Fruit fly (Drosophila melanogaster) whole organism, prepupa: Measurements from ENCODE around the gene Eo.

Experiments
- CG10631 ChIP-seq: fragments of 200-800 bp; sonication (Bioruptor generic); optimal IDR thresholded peaks from 2 replicates; lab custom pipeline; 2016; ENCODE audit warnings: missing biosample characterization, missing genetic modification characterization
- CG11294 ChIP-seq: fragments of 200-800 bp; sonication (Bioruptor generic); IDR thresholded peaks from 2 replicates; pipeline ENCODE4 v1.3.6; 2022; ENCODE audit warnings: missing biosample characterization, missing genetic modification characterization
- CG11762 ChIP-seq: fragments of 200-800 bp; sonication (Bioruptor generic); optimal IDR thresholded peaks from 3 replicates; lab custom pipeline; 2016; ENCODE audit warnings: missing biosample characterization, missing genetic modification characterization; ENCODE audit not compliant: insufficient read depth
- CG15336 ChIP-seq: fragments of 200-800 bp; sonication (Bioruptor generic); IDR thresholded peaks from 2 replicates; pipeline ENCODE4 v1.3.6; 2022; ENCODE audit warnings: missing biosample characterization, missing genetic modification characterization
- CG16779 ChIP-seq: fragments of 200-800 bp; sonication (Bioruptor generic); optimal IDR thresholded peaks from 3 replicates; lab custom pipeline; 2017; ENCODE audit warnings: missing biosample characterization, mild to moderate bottlenecking, missing genetic modification characterization
- CG3032 ChIP-seq: fragments of 200-800 bp; optimal IDR thresholded peaks from 2 replicates; lab custom pipeline; 2019; ENCODE audit warnings: missing biosample characterization, mild to moderate bottlenecking, missing genetic modification characterization, moderate library complexity
- CG32006 ChIP-seq: fragments of 200-800 bp; sonication (Bioruptor generic); optimal IDR thresholded peaks from 3 replicates; lab custom pipeline; 2017; ENCODE audit warnings: missing biosample characterization, mild to moderate bottlenecking, missing genetic modification characterization
- CG34406 ChIP-seq: fragments of 200-800 bp; sonication (Bioruptor generic); optimal IDR thresholded peaks from 3 replicates; lab custom pipeline; 2016; ENCODE audit warnings: missing biosample characterization, missing genetic modification characterization
- CG4318 ChIP-seq: fragments of 200-800 bp; sonication (Bioruptor generic); optimal IDR thresholded peaks from 3 replicates; lab custom pipeline; 2017; ENCODE audit warnings: missing biosample characterization, mild to moderate bottlenecking, missing genetic modification characterization
- CG6163 ChIP-seq: fragments of 200-800 bp; sonication (Bioruptor generic); IDR thresholded peaks from 3 replicates; pipeline ENCODE4 v1.3.6; 2022; ENCODE audit warnings: missing biosample characterization, missing genetic modification characterization
- CG6276 ChIP-seq: fragments of 200-800 bp; sonication (Bioruptor generic); optimal IDR thresholded peaks from 2 replicates; lab custom pipeline; 2017; ENCODE audit warnings: missing biosample characterization, mild to moderate bottlenecking, missing genetic modification characterization
- CG6792 ChIP-seq: fragments of 200-800 bp; sonication (Bioruptor generic); optimal IDR thresholded peaks from 3 replicates; lab custom pipeline; 2016; ENCODE audit warnings: missing biosample characterization, missing genetic modification characterization
- CG6808 ChIP-seq: fragments of 200-800 bp; sonication (Bioruptor generic); optimal IDR thresholded peaks from 3 replicates; lab custom pipeline; 2017; ENCODE audit warnings: missing biosample characterization, missing genetic modification characterization, mild to moderate bottlenecking, moderate library complexity, missing genetic modification reagents
- CG6854 ChIP-seq: fragments of 200-800 bp; sonication (Bioruptor generic); optimal IDR thresholded peaks from 2 replicates; lab custom pipeline; 2017; ENCODE audit warnings: missing biosample characterization, mild to moderate bottlenecking, missing genetic modification characterization
- CG7368 ChIP-seq: fragments of 200-800 bp; sonication (Bioruptor generic); optimal IDR thresholded peaks from 3 replicates; lab custom pipeline; 2016; ENCODE audit warnings: missing biosample characterization, missing genetic modification characterization
- CG8119 ChIP-seq: fragments of 200-800 bp; sonication (Bioruptor generic); IDR thresholded peaks from 3 replicates; pipeline ENCODE4 v1.3.6; 2022; ENCODE audit warnings: missing biosample characterization, missing genetic modification characterization
- CG8632 ChIP-seq: fragments of 200-800 bp; sonication (Bioruptor generic); optimal IDR thresholded peaks from 3 replicates; lab custom pipeline; 2016; ENCODE audit warnings: missing biosample characterization, missing genetic modification characterization
- CG9139 ChIP-seq: fragments of 200-800 bp; sonication (Bioruptor generic); optimal IDR thresholded peaks from 3 replicates; lab custom pipeline; 2017; ENCODE audit warnings: missing biosample characterization, mild to moderate bottlenecking, missing genetic modification characterization
- Eip78C ChIP-seq: fragments of 200-800 bp; sonication (Bioruptor generic); peaks from one replicate; lab custom pipeline; 2016; ENCODE audit warnings: missing biosample characterization, missing genetic modification characterization
- Ets96B ChIP-seq: fragments of 200-800 bp; optimal IDR thresholded peaks from 2 replicates; lab custom pipeline; 2019; ENCODE audit warnings: missing biosample characterization, mild to moderate bottlenecking, missing genetic modification characterization, moderate library complexity
- Gug ChIP-seq: fragments of 200-800 bp; sonication (Bioruptor generic); IDR thresholded peaks from 2 replicates; pipeline ENCODE4 v1.3.6; 2022; ENCODE audit warnings: missing biosample characterization, missing genetic modification characterization
- Hr39 ChIP-seq: fragments of 200-800 bp; sonication (Bioruptor generic); optimal IDR thresholded peaks from 2 replicates; lab custom pipeline; 2016; ENCODE audit warnings: missing biosample characterization, missing genetic modification characterization
- Hr4 ChIP-seq: fragments of 200-800 bp; sonication (Bioruptor generic); optimal IDR thresholded peaks from 3 replicates; lab custom pipeline; 2016; ENCODE audit warnings: missing biosample characterization, missing genetic modification characterization
- Met ChIP-seq: fragments of 200-800 bp; sonication (Bioruptor generic); optimal IDR thresholded peaks from 3 replicates; lab custom pipeline; 2016; ENCODE audit warnings: missing biosample characterization, missing genetic modification characterization
- OdsH ChIP-seq: fragments of 200-800 bp; sonication (Bioruptor generic); optimal IDR thresholded peaks from 3 replicates; lab custom pipeline; 2016; ENCODE audit warnings: missing biosample characterization, missing genetic modification characterization
- Smox ChIP-seq: fragments of 200-800 bp; sonication (Bioruptor generic); optimal IDR thresholded peaks from 3 replicates; lab custom pipeline; 2016; ENCODE audit warnings: missing biosample characterization, missing genetic modification characterization
- Sox102F ChIP-seq: fragments of 200-800 bp; sonication (Bioruptor generic); optimal IDR thresholded peaks from 2 replicates; lab custom pipeline; 2016; ENCODE audit warnings: missing biosample characterization, mild to moderate bottlenecking, missing genetic modification characterization
- Sox14 ChIP-seq: fragments of 200-800 bp; sonication (Bioruptor generic); optimal IDR thresholded peaks from 3 replicates; lab custom pipeline; 2016; ENCODE audit warnings: missing biosample characterization, missing genetic modification characterization
- Sox15 ChIP-seq: fragments of 200-800 bp; sonication (Bioruptor generic); optimal IDR thresholded peaks from 3 replicates; lab custom pipeline; 2016; ENCODE audit warnings: missing biosample characterization, missing genetic modification characterization
- achi ChIP-seq: fragments of 200-800 bp; sonication (Bioruptor generic); optimal IDR thresholded peaks from 3 replicates; lab custom pipeline; 2016; ENCODE audit warnings: missing biosample characterization, missing genetic modification characterization
- acj6 ChIP-seq: fragments of 200-800 bp; sonication (Bioruptor generic); optimal IDR thresholded peaks from 3 replicates; lab custom pipeline; 2016; ENCODE audit warnings: missing biosample characterization, missing genetic modification characterization
- cyc ChIP-seq: fragments of 200-800 bp; sonication (Bioruptor generic); optimal IDR thresholded peaks from 3 replicates; lab custom pipeline; 2016; ENCODE audit warnings: missing biosample characterization, missing genetic modification characterization
- dac ChIP-seq: fragments of 200-800 bp; sonication (Bioruptor generic); optimal IDR thresholded peaks from 2 replicates; lab custom pipeline; 2017; ENCODE audit warnings: missing biosample characterization, mild to moderate bottlenecking, missing genetic modification characterization
- eg ChIP-seq: fragments of 200-800 bp; sonication (Bioruptor generic); IDR thresholded peaks from 3 replicates; pipeline ENCODE4 v1.3.6; 2022; ENCODE audit warnings: missing biosample characterization, missing genetic modification characterization
- fd59A ChIP-seq: fragments of 200-800 bp; sonication (Bioruptor generic); optimal IDR thresholded peaks from 2 replicates; lab custom pipeline; 2017; ENCODE audit warnings: missing biosample characterization, mild to moderate bottlenecking, missing genetic modification characterization, missing genetic modification reagents
- fd85E ChIP-seq: fragments of 200-800 bp; sonication (Bioruptor generic); optimal IDR thresholded peaks from 3 replicates; lab custom pipeline; 2016; ENCODE audit warnings: missing biosample characterization, missing genetic modification characterization
- fkh ChIP-seq: fragments of 200-800 bp; sonication (Bioruptor generic); optimal IDR thresholded peaks from 3 replicates; lab custom pipeline; 2017; ENCODE audit warnings: missing biosample characterization, mild to moderate bottlenecking, missing genetic modification characterization, moderate library complexity
- pdm3 ChIP-seq: fragments of 200-800 bp; sonication (Bioruptor generic); optimal IDR thresholded peaks from 3 replicates; lab custom pipeline; 2016; ENCODE audit warnings: missing biosample characterization, missing genetic modification characterization
- spab ChIP-seq: fragments of 200-800 bp; sonication (Bioruptor generic); optimal IDR thresholded peaks from 2 replicates; lab custom pipeline; 2017; ENCODE audit warnings: missing biosample characterization, mild to moderate bottlenecking, missing genetic modification characterization, missing genetic modification reagents
- svp ChIP-seq: fragments of 200-800 bp; sonication (Bioruptor generic); peaks from one replicate; lab custom pipeline; 2016; ENCODE audit warnings: missing biosample characterization, missing genetic modification characterization
- topi ChIP-seq: fragments of 200-800 bp; sonication (Bioruptor generic); optimal IDR thresholded peaks from 3 replicates; lab custom pipeline; 2016; ENCODE audit warnings: missing biosample characterization, missing genetic modification characterization
- vri ChIP-seq: fragments of 200-800 bp; sonication (Bioruptor generic); optimal IDR thresholded peaks from 3 replicates; lab custom pipeline; 2016; ENCODE audit warnings: missing biosample characterization, mild to moderate bottlenecking, missing genetic modification characterization

The Eo gene

dm6 chrX:14892303-14892702 is 26.3 kb downstream of the Eo start (continued):
- TF ChIP-seq CG34406 (GFP tag; lab: Kevin White, UChicago) (peak; percentile 22), Ets96B (no peak), achi (GFP tag; lab: Kevin White, UChicago) (peak; percentile 15), acj6 (GFP tag; lab: Kevin White, UChicago) (peak; percentile 29), eg (GFP tag; lab: Robert Waterston, UW) (peak; percentile 71), CG3032 (tag; lab: Kevin White, UChicago) (no peak), CG8632 (GFP tag; lab: Kevin White, UChicago) (peak; percentile 12), Sox102F (GFP tag; lab: Kevin White, UChicago) (no peak), topi (GFP tag; lab: Kevin White, UChicago) (peak; percentile 16), vri (GFP tag; lab: Kevin White, UChicago) (no peak), CG6854 (GFP tag; lab: Kevin White, UChicago) (no peak), CG6808 (no peak), Eip78C (GFP tag; lab: Kevin White, UChicago) (peak; percentile 94), Sox15 (GFP tag; lab: Kevin White, UChicago) (no peak), Sox14 (GFP tag; lab: Kevin White, UChicago) (no peak), CG6792 (GFP tag; lab: Kevin White, UChicago) (peak; percentile 26), CG4318 (GFP tag; lab: Kevin White, UChicago) (peak; percentile 20), Hr39 (peak; percentile 42), CG7368 (GFP tag; lab: Kevin White, UChicago) (no peak), Gug (GFP tag; lab: Robert Waterston, UW) (0 out of 2 replicates have a peak, but pooled peaks have one; percentile 12), pdm3 (peak; percentile 56)

dm6 chrX:14885554-14885953 is 33.0 kb downstream of the Eo start:
- TF ChIP-seq fkh (GFP tag; lab: Kevin White, UChicago), result peak; percentile 25
- TF ChIP-seq vri (GFP tag; lab: Kevin White, UChicago), result no peak

dm6 chrX:14883993-14884392 is 34.6 kb downstream of the Eo start:
- no peak for TF ChIP-seq Sox102F (GFP tag; lab: Kevin White, UChicago)
- TF ChIP-seq CG10631 (GFP tag; lab: Kevin White, UChicago), result no peak
- TF ChIP-seq CG4318 (GFP tag; lab: Kevin White, UChicago), result peak; percentile 21
- no peak for TF ChIP-seq Gug (GFP tag; lab: Robert Waterston, UW)
- peak; percentile 1 for TF ChIP-seq dac (GFP tag; lab: Kevin White, UChicago)
- no peak for TF ChIP-seq CG9139 (GFP tag; lab: Kevin White, UChicago)
- 0 out of 3 replicates have a peak, but pooled peaks have one; percentile 30 for TF ChIP-seq CG8119 (GFP tag; lab: Robert Waterston, UW)
- no peak for TF ChIP-seq CG11294 (GFP tag; lab: Robert Waterston, UW)
- peak; percentile 65 for TF ChIP-seq Eip78C (GFP tag; lab: Kevin White, UChicago)
- peak; percentile 67 for TF ChIP-seq CG32006 (GFP tag; lab: Kevin White, UChicago)
- TF ChIP-seq Hr4 (GFP tag; lab: Kevin White, UChicago), result peak; percentile 46
- TF ChIP-seq CG34406 (GFP tag; lab: Kevin White, UChicago), result peak; percentile 4
- peak; percentile 16 for TF ChIP-seq OdsH

DNA sequence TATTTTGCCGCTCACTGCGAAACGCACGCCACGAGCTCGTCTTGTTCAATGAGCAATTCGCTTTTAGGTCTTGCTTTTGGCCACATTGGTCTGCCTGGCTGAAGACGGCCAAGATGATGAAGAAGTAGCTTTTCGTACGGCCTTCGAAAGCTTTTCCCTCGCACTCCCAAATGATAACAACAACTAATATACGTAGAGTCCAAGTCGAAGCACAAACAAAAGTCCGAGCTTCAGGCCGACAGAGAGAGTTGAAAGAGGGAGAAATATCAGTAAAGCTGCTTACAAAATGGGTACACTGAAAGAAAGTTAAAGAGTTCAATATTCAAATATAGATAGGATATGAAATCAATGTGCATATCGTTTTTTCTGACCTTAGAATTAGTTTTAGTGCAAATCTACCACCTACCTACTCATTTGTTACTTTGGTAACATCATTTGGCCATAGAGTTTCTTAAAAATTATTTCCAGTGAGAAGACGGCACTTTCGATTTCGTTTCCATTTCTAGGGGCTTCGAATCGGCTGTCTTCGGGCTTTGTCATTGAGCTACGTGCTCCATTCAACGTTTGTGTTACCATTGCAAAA is 36.0 kb downstream of the Eo start, which contains the start of the genes CG45064 and CG45065:
CG45064 (minus strand) TSS at position 51 of the 583 bp plus-strand sequence.
CG45065 (minus strand) TSS at position 51 of the 583 bp plus-strand sequence.
- TF ChIP-seq dac (GFP tag; lab: Kevin White, UChicago) (peak; percentile 83), CG15336 (GFP tag; lab: Robert Waterston, UW) (peak; percentile 93), CG4318 (GFP tag; lab: Kevin White, UChicago) (peak; percentile 87), Sox15 (GFP tag; lab: Kevin White, UChicago) (peak; percentile 86), CG34406 (GFP tag; lab: Kevin White, UChicago) (peak; percentile 90), topi (GFP tag; lab: Kevin White, UChicago) (peak; percentile 85), fd85E (GFP tag; lab: Kevin White, UChicago) (peak; percentile 64), spab (peak; percentile 45), svp (peak; percentile 67), Sox102F (GFP tag; lab: Kevin White, UChicago) (peak; percentile 88), CG6276 (peak; percentile 90), Smox (GFP tag; lab: Kevin White, UChicago) (peak; percentile 81), CG7368 (GFP tag; lab: Kevin White, UChicago) (peak; percentile 79), CG11294 (GFP tag; lab: Robert Waterston, UW) (peak; percentile 62; the same call in 1 of the 2 replicates), CG11762 (GFP tag; lab: Kevin White, UChicago) (peak; percentile 85), cyc (GFP tag; lab: Kevin White, UChicago) (peak; percentile 84), fd59A (GFP tag; lab: Kevin White, UChicago) (peak; percentile 21), Ets96B (peak; percentile 63), CG10631 (GFP tag; lab: Kevin White, UChicago) (peak; percentile 84), Met (peak; percentile 89), fkh (GFP tag; lab: Kevin White, UChicago) (peak; percentile 8), CG6854 (GFP tag; lab: Kevin White, UChicago) (no peak), CG16779 (tag; lab: Kevin White, UChicago) (peak; percentile 52), CG6163 (GFP tag; lab: Robert Waterston, UW) (peak; percentile 91), CG9139 (GFP tag; lab: Kevin White, UChicago) (no peak), OdsH (peak; percentile 89), Eip78C (GFP tag; lab: Kevin White, UChicago) (peak; percentile 97), Gug (GFP tag; lab: Robert Waterston, UW) (peak; percentile 83)
